Fruit fly (Drosophila melanogaster) whole organism, embryonic: ENCODE results near the gene neb.

Experiments
- Asciz ChIP-seq: fragments of 200-800 bp; sonication (Bioruptor generic); optimal IDR thresholded peaks from 2 replicates; lab custom pipeline; 2017; ENCODE audit warnings: missing biosample characterization, mild to moderate bottlenecking, missing genetic modification characterization, missing genetic modification reagents
- CG13296 ChIP-seq: fragments of 200-800 bp; sonication (Bioruptor generic); optimal IDR thresholded peaks from 3 replicates; lab custom pipeline; 2018; ENCODE audit warnings: missing biosample characterization, mild to moderate bottlenecking, missing genetic modification characterization
- CG15073 ChIP-seq: fragments of 200-800 bp; sonication (Bioruptor generic); optimal IDR thresholded peaks from 2 replicates; lab custom pipeline; 2016; ENCODE audit warnings: missing biosample characterization, missing genetic modification characterization
- CG16813 ChIP-seq: fragments of 200-800 bp; sonication (Bioruptor generic); IDR thresholded peaks from 3 replicates; pipeline ENCODE4 v1.3.6; 2022; ENCODE audit warnings: missing biosample characterization, missing genetic modification characterization; ENCODE audit not compliant: partially characterized antibody
- CG17612 ChIP-seq: fragments of 200-800 bp; sonication (Bioruptor generic); IDR thresholded peaks from 2 replicates; pipeline ENCODE4 v1.3.6; 2022; ENCODE audit warnings: missing biosample characterization, missing genetic modification characterization
- CG18011 ChIP-seq: fragments of 200-800 bp; sonication (Bioruptor generic); optimal IDR thresholded peaks from 2 replicates; lab custom pipeline; 2017; ENCODE audit warnings: missing biosample characterization, missing genetic modification characterization, mild to moderate bottlenecking, moderate library complexity, missing genotype
- CG18262 ChIP-seq: fragments of 200-800 bp; optimal IDR thresholded peaks from 3 replicates; lab custom pipeline; 2019; ENCODE audit warnings: missing biosample characterization, mild to moderate bottlenecking, missing genetic modification characterization, moderate library complexity
- CG31224 ChIP-seq: fragments of 200-800 bp; sonication (Bioruptor generic); IDR thresholded peaks from 2 replicates; pipeline ENCODE4 v1.3.6; 2022; ENCODE audit warnings: missing biosample characterization, missing genetic modification characterization
- CG31365 ChIP-seq: fragments of 200-800 bp; sonication (Bioruptor generic); optimal IDR thresholded peaks from 2 replicates; lab custom pipeline; 2018; ENCODE audit warnings: missing biosample characterization, mild to moderate bottlenecking, missing genetic modification characterization
- CG31441 ChIP-seq: fragments of 200-800 bp; sonication (Bioruptor generic); IDR thresholded peaks from 2 replicates; pipeline ENCODE4 v1.3.6; 2022; ENCODE audit warnings: missing biosample characterization, missing genetic modification characterization
- CG34422 ChIP-seq: fragments of 200-800 bp; sonication (Bioruptor generic); IDR thresholded peaks from 3 replicates; pipeline ENCODE4 v1.3.6; 2022; ENCODE audit warnings: missing biosample characterization, missing genetic modification characterization
- CG4707 ChIP-seq: fragments of 200-800 bp; sonication (Bioruptor generic); optimal IDR thresholded peaks from 2 replicates; lab custom pipeline; 2018; ENCODE audit warnings: missing biosample characterization, mild to moderate bottlenecking, missing genetic modification characterization, moderate library complexity
- CG6813 ChIP-seq: fragments of 200-800 bp; sonication (Bioruptor generic); optimal IDR thresholded peaks from 2 replicates; lab custom pipeline; 2017; ENCODE audit warnings: missing biosample characterization, missing genetic modification characterization, mild to moderate bottlenecking, moderate library complexity, missing genetic modification reagents
- CG7556 ChIP-seq: fragments of 200-800 bp; sonication (Bioruptor generic); optimal IDR thresholded peaks from 2 replicates; lab custom pipeline; 2017; ENCODE audit warnings: missing biosample characterization, mild to moderate bottlenecking, missing genetic modification characterization
- CG7928 ChIP-seq: fragments of 200-800 bp; sonication (Bioruptor generic); optimal IDR thresholded peaks from 2 replicates; lab custom pipeline; 2017; ENCODE audit warnings: missing biosample characterization, mild to moderate bottlenecking, missing genetic modification characterization
- CG7987 ChIP-seq: fragments of 200-800 bp; sonication (Bioruptor generic); optimal IDR thresholded peaks from 2 replicates; lab custom pipeline; 2018; ENCODE audit warnings: missing biosample characterization, mild to moderate bottlenecking, missing genetic modification characterization, moderate library complexity
- CHES-1-like ChIP-seq: fragments of 200-800 bp; sonication (Bioruptor generic); optimal IDR thresholded peaks from 2 replicates; lab custom pipeline; 2016; ENCODE audit warnings: missing biosample characterization, missing genetic modification characterization
- D ChIP-seq, 2 experiments: fragments of 200-800 bp in 1 of 2; fragments of >200 bp in 1 of 2; sonication (Bioruptor generic) in 1 of 2; optimal IDR thresholded peaks; 2 replicates in 1 of 2; 3 replicates in 1 of 2; lab custom pipeline; 2017; ENCODE audit warnings: mild to moderate bottlenecking in 1 of 2, missing biosample characterization in 1 of 2, missing genetic modification characterization in 1 of 2, missing genetic modification reagents in 1 of 2
- D19A ChIP-seq: fragments of 200-800 bp; optimal IDR thresholded peaks from 3 replicates; lab custom pipeline; 2019; ENCODE audit warnings: missing biosample characterization, mild to moderate bottlenecking, missing genetic modification characterization, moderate library complexity
- Dll ChIP-seq: fragments of 200-800 bp; sonication (Bioruptor generic); IDR thresholded peaks from 4 replicates; pipeline ENCODE4 v1.3.6; 2022; ENCODE audit warnings: missing biosample characterization, missing genetic modification characterization; ENCODE audit not compliant: partially characterized antibody
- Doc2 ChIP-seq: fragments of 200-800 bp; sonication (Bioruptor generic); IDR thresholded peaks from 2 replicates; pipeline ENCODE4 v1.3.6; 2022; ENCODE audit warnings: missing biosample characterization, missing genetic modification characterization
- Gsc ChIP-seq: fragments of 200-800 bp; sonication (Bioruptor generic); IDR thresholded peaks from 2 replicates; pipeline ENCODE4 v1.3.6; 2022; ENCODE audit warnings: missing biosample characterization, missing genetic modification characterization
- Lhr ChIP-seq: fragments of 200-800 bp; sonication (Bioruptor generic); optimal IDR thresholded peaks from 3 replicates; lab custom pipeline; 2017; ENCODE audit warnings: mild to moderate bottlenecking, missing biosample characterization, missing genetic modification reagents, missing genetic modification characterization
- NFAT ChIP-seq: fragments of 200-800 bp; sonication (Bioruptor generic); IDR thresholded peaks from 2 replicates; pipeline ENCODE4 v1.3.6; 2022; ENCODE audit warnings: missing biosample characterization, missing genetic modification characterization
- Nf-YB ChIP-seq: fragments of 200-800 bp; sonication (Bioruptor generic); optimal IDR thresholded peaks from 3 replicates; lab custom pipeline; 2019; ENCODE audit warnings: missing biosample characterization, mild to moderate bottlenecking, missing genetic modification characterization, moderate library complexity
- Oaz ChIP-seq: fragments of 200-800 bp; sonication (Bioruptor generic); IDR thresholded peaks from 2 replicates; pipeline ENCODE4 v1.3.6; 2022; ENCODE audit warnings: missing biosample characterization, missing genetic modification characterization
- PHDP ChIP-seq: fragments of 200-800 bp; sonication (Bioruptor generic); optimal IDR thresholded peaks from 3 replicates; lab custom pipeline; 2018; ENCODE audit warnings: missing biosample characterization, mild to moderate bottlenecking, missing genetic modification characterization, moderate library complexity
- Side ChIP-seq: fragments of 200-800 bp; sonication (Bioruptor generic); optimal IDR thresholded peaks from 2 replicates; lab custom pipeline; 2016; ENCODE audit warnings: missing biosample characterization, missing genetic modification characterization
- YL-1 ChIP-seq: fragments of 200-800 bp; sonication (Bioruptor generic); optimal IDR thresholded peaks from 3 replicates; lab custom pipeline; 2017; ENCODE audit warnings: missing biosample characterization, mild to moderate bottlenecking, missing genetic modification characterization
- ab ChIP-seq: fragments of 200-800 bp; sonication (Bioruptor generic); optimal IDR thresholded peaks from 2 replicates; lab custom pipeline; 2016; ENCODE audit warnings: missing biosample characterization, missing genetic modification characterization
- abd-A ChIP-seq: fragments of 200-800 bp; sonication (Bioruptor generic); optimal IDR thresholded peaks from 3 replicates; lab custom pipeline; 2019; ENCODE audit warnings: missing biosample characterization, mild to moderate bottlenecking, missing genetic modification characterization, moderate library complexity
- ac ChIP-seq: fragments of 200-800 bp; sonication (Bioruptor generic); optimal IDR thresholded peaks from 3 replicates; lab custom pipeline; 2017; ENCODE audit warnings: missing biosample characterization, mild to moderate bottlenecking, missing genetic modification characterization
- bbx ChIP-seq: fragments of 200-800 bp; sonication (Bioruptor generic); IDR thresholded peaks from 2 replicates; pipeline ENCODE4 v1.3.6; 2022; ENCODE audit warnings: missing biosample characterization, missing genetic modification characterization; ENCODE audit not compliant: partially characterized antibody
- chm ChIP-seq: fragments of 200-800 bp; sonication (Bioruptor generic); IDR thresholded peaks from 2 replicates; pipeline ENCODE4 v1.3.6; 2022; ENCODE audit warnings: missing biosample characterization, missing genetic modification characterization
- dmrt11E ChIP-seq: fragments of 200-800 bp; sonication (Bioruptor generic); optimal IDR thresholded peaks from 3 replicates; lab custom pipeline; 2018; ENCODE audit warnings: missing biosample characterization, mild to moderate bottlenecking, missing genetic modification characterization, moderate library complexity
- en ChIP-seq: fragments of 200-800 bp; sonication (Bioruptor generic); optimal IDR thresholded peaks from 2 replicates; lab custom pipeline; 2016; ENCODE audit warnings: missing biosample characterization, missing genetic modification characterization
- kay ChIP-seq: fragments of 200-800 bp; sonication (Bioruptor generic); optimal IDR thresholded peaks from 2 replicates; lab custom pipeline; 2016; ENCODE audit warnings: missing biosample characterization, missing genetic modification characterization
- maf-S ChIP-seq: fragments of 200-800 bp; sonication (Bioruptor generic); optimal IDR thresholded peaks from 2 replicates; lab custom pipeline; 2016; ENCODE audit warnings: missing biosample characterization, missing genetic modification characterization
- mirr ChIP-seq: fragments of 200-800 bp; sonication (Bioruptor generic); optimal IDR thresholded peaks from 3 replicates; lab custom pipeline; 2018; ENCODE audit warnings: missing biosample characterization, mild to moderate bottlenecking, missing genetic modification characterization
- nmo ChIP-seq: fragments of 200-800 bp; sonication (Bioruptor generic); optimal IDR thresholded peaks from 2 replicates; lab custom pipeline; 2018; ENCODE audit warnings: missing biosample characterization, mild to moderate bottlenecking, missing genetic modification characterization, moderate library complexity
- oc ChIP-seq: fragments of 200-800 bp; sonication (Bioruptor generic); optimal IDR thresholded peaks from 2 replicates; lab custom pipeline; 2018; ENCODE audit warnings: missing biosample characterization, mild to moderate bottlenecking, missing genetic modification characterization, moderate library complexity
- ranshi ChIP-seq: fragments of 200-800 bp; sonication (Bioruptor generic); IDR thresholded peaks from 2 replicates; pipeline ENCODE4 v1.3.6; 2022; ENCODE audit warnings: missing biosample characterization, missing genetic modification characterization
- salm ChIP-seq: fragments of 200-800 bp; sonication (Bioruptor generic); optimal IDR thresholded peaks from 2 replicates; lab custom pipeline; 2018; ENCODE audit warnings: missing biosample characterization, mild to moderate bottlenecking, missing genetic modification characterization
- shn ChIP-seq: fragments of 200-800 bp; sonication (Bioruptor generic); optimal IDR thresholded peaks from 3 replicates; lab custom pipeline; 2016; ENCODE audit warnings: missing biosample characterization, missing genetic modification characterization
- tin ChIP-seq: fragments of 200-800 bp; sonication (Bioruptor generic); optimal IDR thresholded peaks from 3 replicates; lab custom pipeline; 2016; ENCODE audit warnings: missing biosample characterization, missing genetic modification characterization
- twi ChIP-seq: fragments of 200-800 bp; optimal IDR thresholded peaks from 2 replicates; lab custom pipeline; 2019; ENCODE audit warnings: missing biosample characterization, mild to moderate bottlenecking, missing genetic modification characterization, moderate library complexity
- zen2 ChIP-seq: fragments of 200-800 bp; sonication (Bioruptor generic); IDR thresholded peaks from 3 replicates; pipeline ENCODE4 v1.3.6; 2022; ENCODE audit warnings: missing biosample characterization, missing genetic modification characterization; ENCODE audit not compliant: partially characterized antibody

The neb gene

DNA sequence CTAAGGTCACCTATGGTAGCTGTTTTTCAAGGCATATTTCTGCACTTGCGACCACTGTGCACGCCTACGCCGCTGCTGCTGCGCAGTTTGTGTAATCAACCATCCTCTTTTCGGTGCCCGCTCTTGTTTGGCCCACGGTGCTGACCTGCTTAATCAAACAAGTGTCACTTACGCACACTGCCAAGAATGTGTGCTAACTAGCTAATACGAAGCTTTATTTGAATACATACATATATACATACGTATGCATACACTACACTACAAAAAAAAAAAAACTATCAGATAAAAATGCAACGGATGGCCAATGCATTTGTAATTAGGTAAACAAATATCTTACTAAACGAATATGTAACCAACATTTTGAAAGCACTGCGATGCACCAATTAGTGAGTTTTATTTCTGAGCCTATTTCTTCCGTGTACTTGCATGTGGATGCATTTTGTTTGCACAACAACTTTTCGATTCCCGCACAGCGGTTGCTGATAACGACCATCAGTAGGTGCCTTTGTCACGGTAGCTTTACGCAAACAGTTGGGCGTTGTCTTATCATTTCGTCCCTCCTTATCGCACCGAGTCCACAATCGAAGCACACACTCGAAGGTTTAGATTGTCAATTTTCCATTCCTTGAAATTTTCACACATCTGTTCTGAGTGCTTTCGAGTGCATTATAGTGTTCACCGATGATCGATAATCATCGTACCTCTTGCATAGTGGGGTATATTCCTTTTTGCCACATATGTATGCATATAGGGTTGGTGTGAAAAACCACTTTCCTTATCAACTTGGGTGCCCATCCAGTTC is 10.9 kb downstream of the neb start (continued):
- TF ChIP-seq CG7928 (GFP tag; lab: Kevin White, UChicago), result no peak
- TF ChIP-seq Dll (GFP tag; lab: Robert Waterston, UW), result no peak
- TF ChIP-seq YL-1 (GFP tag; lab: Kevin White, UChicago), result peak; percentile 60
- TF ChIP-seq Gsc (GFP tag; lab: Robert Waterston, UW), result peak; percentile 66; the same call in 1 of the 2 replicates
- peak; percentile 85 for TF ChIP-seq en (GFP tag; lab: Kevin White, UChicago)
- peak; percentile 86 for TF ChIP-seq CG31441
- TF ChIP-seq Oaz (GFP tag; lab: Robert Waterston, UW), result peak; percentile 80
- peak; percentile 33 for TF ChIP-seq ac
- TF ChIP-seq CHES-1-like (GFP tag; lab: Kevin White, UChicago), result peak; percentile 78
- TF ChIP-seq oc (tag; lab: Kevin White, UChicago), result peak; percentile 86
- TF ChIP-seq CG18262 (tag; lab: Kevin White, UChicago), result peak; percentile 83
- peak; percentile 71 for TF ChIP-seq CG7987 (GFP tag; lab: Kevin White, UChicago)
- TF ChIP-seq CG31224 (GFP tag; lab: Robert Waterston, UW), result peak; percentile 18
- peak; percentile 67 for TF ChIP-seq CG17612 (GFP tag; lab: Robert Waterston, UW)
- peak; percentile 60 for TF ChIP-seq D19A (tag; lab: Kevin White, UChicago)
- TF ChIP-seq abd-A (tag; lab: Kevin White, UChicago), result peak; percentile 19
- peak; percentile 55 for TF ChIP-seq Lhr
- TF ChIP-seq CG18011, result peak; percentile 60
- TF ChIP-seq CG13296 (GFP tag; lab: Kevin White, UChicago), result peak; percentile 85
- TF ChIP-seq maf-S (GFP tag; lab: Kevin White, UChicago), result peak; percentile 64
- TF ChIP-seq ranshi (GFP tag; lab: Robert Waterston, UW), result peak; percentile 81
- TF ChIP-seq CG16813 (GFP tag; lab: Robert Waterston, UW), result no peak
- peak; percentile 73 for TF ChIP-seq mirr (GFP tag; lab: Kevin White, UChicago)
- 0 out of 2 replicates have a peak, but pooled peaks have one; percentile 53 for TF ChIP-seq bbx (GFP tag; lab: Robert Waterston, UW)
- TF ChIP-seq CG4707 (GFP tag; lab: Kevin White, UChicago), result peak; percentile 88
- peak; percentile 83; the same call in 1 of the 2 replicates for TF ChIP-seq chm (GFP tag; lab: Robert Waterston, UW)
- TF ChIP-seq PHDP, result peak; percentile 87
- TF ChIP-seq Asciz (GFP tag; lab: Kevin White, UChicago), result peak; percentile 90
- TF ChIP-seq Side (GFP tag; lab: Kevin White, UChicago), result peak; percentile 81
- peak; percentile 74 for TF ChIP-seq CG6813 (GFP tag; lab: Kevin White, UChicago)
- peak; percentile 78 for TF ChIP-seq nmo (GFP tag; lab: Kevin White, UChicago)
- TF ChIP-seq Nf-YB (GFP tag; lab: Kevin White, UChicago), result peak; percentile 52
- peak; percentile 80 for TF ChIP-seq dmrt11E (tag; lab: Kevin White, UChicago)
- TF ChIP-seq salm (tag; lab: Kevin White, UChicago), result peak; percentile 73
- peak; percentile 55 for TF ChIP-seq twi (tag; lab: Kevin White, UChicago)
- TF ChIP-seq CG15073 (GFP tag; lab: Kevin White, UChicago), result peak; percentile 40
- no peak for TF ChIP-seq D (optimal IDR thresholded peaks at IDR 0.05; lab: Kevin White, UChicago)
- peak; percentile 83 for TF ChIP-seq D (GFP tag; optimal IDR thresholded peaks at IDR 0.05; lab: Kevin White, UChicago)
- peak; percentile 86 for TF ChIP-seq CG7556 (GFP tag; lab: Kevin White, UChicago)
- TF ChIP-seq zen2 (GFP tag; lab: Robert Waterston, UW), result no peak
- TF ChIP-seq NFAT (GFP tag; lab: Robert Waterston, UW), result peak; percentile 15; the same call in 1 of the 2 replicates
- TF ChIP-seq CG34422 (GFP tag; lab: Robert Waterston, UW), result peak; percentile 73
- TF ChIP-seq CG31365, result peak; percentile 35
- peak; percentile 78 for TF ChIP-seq tin
- TF ChIP-seq ab (GFP tag; lab: Kevin White, UChicago), result no peak
- peak; percentile 71 for TF ChIP-seq kay
- TF ChIP-seq shn (GFP tag; lab: Kevin White, UChicago), result peak; percentile 47
- peak; percentile 42; the same call in 1 of the 2 replicates for TF ChIP-seq Doc2 (GFP tag; lab: Robert Waterston, UW)
